Worm (Caenorhabditis elegans) whole organism, young adult: ENCODE measurements around the gene srlf-21.

Experiments used
- B0019.2 ChIP-seq: fragments of 200-800 bp; sonication (Bioruptor generic); conservative IDR thresholded peaks from 2 replicates; pipeline ENCODE4 v1.3.6; 2022; ENCODE audit warnings: missing genetic modification reagents, missing genetic modification characterization, missing compliant biosample characterization
- B0035.1 ChIP-seq: sonication (generic microtip); optimal IDR thresholded peaks from 2 replicates; lab custom pipeline; 2016; ENCODE audit warnings: missing genetic modification characterization, mild to moderate bottlenecking, missing compliant biosample characterization, missing genotype, missing genetic modification reagents
- B0336.3 ChIP-seq: fragments of 200-800 bp; sonication (Bioruptor generic); IDR thresholded peaks from 2 replicates; pipeline ENCODE4 v1.3.6; 2022; ENCODE audit warnings: missing genetic modification characterization, missing compliant biosample characterization
- F33H1.4 ChIP-seq: fragments of 200-800 bp; sonication (Bioruptor generic); IDR thresholded peaks from 2 replicates; pipeline ENCODE4 v1.3.6; 2022; ENCODE audit warnings: missing genetic modification reagents, missing genetic modification characterization, missing compliant biosample characterization
- F37B4.10 ChIP-seq: fragments of 200-800 bp; sonication (Bioruptor generic); IDR thresholded peaks from 2 replicates; pipeline ENCODE4 v1.3.6; 2022; ENCODE audit warnings: missing genetic modification characterization, missing compliant biosample characterization
- F49E8.2 ChIP-seq: sonication (generic microtip); optimal IDR thresholded peaks from 3 replicates; lab custom pipeline; 2017; ENCODE audit warnings: missing genetic modification characterization, mild to moderate bottlenecking, missing compliant biosample characterization, antibody characterized with exemption, moderate library complexity; ENCODE audit not compliant: insufficient read depth
- K12H6.12 ChIP-seq: fragments of 200-800 bp; sonication (Bioruptor generic); optimal IDR thresholded peaks from 2 replicates; lab custom pipeline; 2018; ENCODE audit warnings: mild to moderate bottlenecking, missing genetic modification characterization, missing compliant biosample characterization
- T07F8.4 ChIP-seq: sonication (generic microtip); optimal IDR thresholded peaks from 2 replicates; lab custom pipeline; 2016; ENCODE audit warnings: mild to moderate bottlenecking, missing genetic modification characterization, moderate library complexity, missing compliant biosample characterization
- Y53F4B.3 ChIP-seq: fragments of 200-800 bp; sonication (Bioruptor generic); IDR thresholded peaks from 2 replicates; pipeline ENCODE4 v1.3.6; 2022; ENCODE audit warnings: missing genetic modification reagents, missing genetic modification characterization, missing compliant biosample characterization
- ZK185.1 ChIP-seq: sonication (generic microtip); optimal IDR thresholded peaks from 2 replicates; lab custom pipeline; 2016; ENCODE audit warnings: mild to moderate bottlenecking, missing genetic modification characterization, missing compliant biosample characterization; ENCODE audit not compliant: poor library complexity, severe bottlenecking
- ama-1 ChIP-seq, 3 experiments: fragments of 150-350 bp in 1 of 3; sonication (generic microtip) in 2 of 3; optimal IDR thresholded peaks; 2 replicates each; lab custom pipeline; 2014 to 2018; ENCODE audit warnings: missing biosample characterization in 2 of 3, missing genetic modification characterization in 2 of 3, missing genetic modification reagents in 2 of 3
- aptf-2 ChIP-seq: fragments of 200-800 bp; sonication (Bioruptor generic); conservative IDR thresholded peaks from 2 replicates; pipeline ENCODE4 v1.3.6; 2022; ENCODE audit warnings: missing genetic modification reagents, missing genetic modification characterization, missing compliant biosample characterization
- atf-7 ChIP-seq: sonication (generic microtip); optimal IDR thresholded peaks from 2 replicates; lab custom pipeline; 2017; ENCODE audit warnings: mild to moderate bottlenecking, missing genetic modification characterization, missing compliant biosample characterization
- athp-1 ChIP-seq: sonication (generic microtip); optimal IDR thresholded peaks from 2 replicates; lab custom pipeline; 2017; ENCODE audit warnings: mild to moderate bottlenecking, missing genetic modification characterization, missing compliant biosample characterization
- attf-5 ChIP-seq: fragments of 200-800 bp; sonication (Bioruptor generic); optimal IDR thresholded peaks from 2 replicates; lab custom pipeline; 2018; ENCODE audit warnings: mild to moderate bottlenecking, missing genetic modification characterization, missing compliant biosample characterization
- attf-6 ChIP-seq: fragments of 200-800 bp; sonication (Bioruptor generic); IDR thresholded peaks from 2 replicates; pipeline ENCODE4 v1.3.6; 2022; ENCODE audit warnings: missing genetic modification reagents, missing genetic modification characterization, missing compliant biosample characterization
- ccch-3 ChIP-seq: fragments of 200-800 bp; sonication (Bioruptor generic); optimal IDR thresholded peaks from 2 replicates; lab custom pipeline; 2018; ENCODE audit warnings: mild to moderate bottlenecking, missing genetic modification characterization, missing compliant biosample characterization
- ceh-91 ChIP-seq: fragments of 200-800 bp; sonication (Bioruptor generic); IDR thresholded peaks from 2 replicates; pipeline ENCODE4 v1.3.6; 2022; ENCODE audit warnings: missing genetic modification reagents, missing genetic modification characterization, missing compliant biosample characterization
- die-1 ChIP-seq: sonication (generic microtip); optimal IDR thresholded peaks from 2 replicates; lab custom pipeline; 2016; ENCODE audit warnings: missing genotype, mild to moderate bottlenecking, missing genetic modification characterization, missing compliant biosample characterization
- egl-44 ChIP-seq: fragments of 200-800 bp; sonication (Bioruptor generic); IDR thresholded peaks from 2 replicates; pipeline ENCODE4 v1.3.6; 2022; ENCODE audit warnings: missing genetic modification reagents, missing genetic modification characterization, missing compliant biosample characterization
- ekl-4 ChIP-seq: fragments of 200-800 bp; sonication (Bioruptor generic); IDR thresholded peaks from 2 replicates; pipeline ENCODE4 v1.3.6; 2022; ENCODE audit warnings: missing genetic modification reagents, missing genetic modification characterization, missing compliant biosample characterization
- him-1 ChIP-seq: sonication (generic microtip); optimal IDR thresholded peaks from 2 replicates; lab custom pipeline; 2016; ENCODE audit warnings: missing genotype, missing genetic modification reagents, missing genetic modification characterization, missing compliant biosample characterization
- hmg-20 ChIP-seq: fragments of 200-800 bp; sonication (Bioruptor generic); IDR thresholded peaks from 2 replicates; pipeline ENCODE4 v1.3.6; 2022; ENCODE audit warnings: missing genetic modification reagents, missing genetic modification characterization, missing compliant biosample characterization
- let-526 ChIP-seq: fragments of 200-800 bp; sonication (Bioruptor generic); IDR thresholded peaks from 2 replicates; pipeline ENCODE4 v1.3.6; 2022; ENCODE audit warnings: missing genetic modification reagents, missing genetic modification characterization, missing compliant biosample characterization
- lin-26 ChIP-seq: fragments of 200-800 bp; sonication (Bioruptor generic); IDR thresholded peaks from 2 replicates; pipeline ENCODE4 v1.3.6; 2022; ENCODE audit warnings: missing genetic modification reagents, missing genetic modification characterization, missing compliant biosample characterization
- lin-35 ChIP-seq, 3 experiments: fragments of 150-350 bp in 2 of 3; sonication (generic microtip) in 1 of 3; optimal IDR thresholded peaks; 2 replicates each; lab custom pipeline; 2014 to 2018; ENCODE audit warnings: missing biosample characterization in 3 of 3, missing genetic modification characterization in 3 of 3, missing genetic modification reagents in 3 of 3
- lin-40 ChIP-seq: sonication (generic microtip); optimal IDR thresholded peaks from 2 replicates; lab custom pipeline; 2016; ENCODE audit warnings: missing genetic modification characterization, mild to moderate bottlenecking, missing compliant biosample characterization, missing genotype, missing genetic modification reagents
- madf-10 ChIP-seq: sonication (generic microtip); optimal IDR thresholded peaks from 2 replicates; lab custom pipeline; 2016; ENCODE audit warnings: mild to moderate bottlenecking, missing genetic modification characterization, missing compliant biosample characterization
- madf-6 ChIP-seq: fragments of 200-800 bp; sonication (Bioruptor generic); IDR thresholded peaks from 2 replicates; pipeline ENCODE4 v1.3.6; 2022; ENCODE audit warnings: missing genetic modification reagents, missing genetic modification characterization, missing compliant biosample characterization
- mxl-1 ChIP-seq: sonication (generic microtip); optimal IDR thresholded peaks from 2 replicates; lab custom pipeline; 2016; ENCODE audit warnings: missing genetic modification characterization, missing compliant biosample characterization
- nfya-1 ChIP-seq: sonication (generic microtip); optimal IDR thresholded peaks from 2 replicates; lab custom pipeline; 2017; ENCODE audit warnings: antibody characterized with exemption, missing compliant biosample characterization, missing genetic modification characterization, borderline replicate concordance; ENCODE audit not compliant: insufficient read depth
- nhr-179 ChIP-seq: sonication (generic microtip); optimal IDR thresholded peaks from 2 replicates; lab custom pipeline; 2016; ENCODE audit warnings: mild to moderate bottlenecking, missing genetic modification characterization, missing compliant biosample characterization
- nhr-90 ChIP-seq: sonication (generic microtip); optimal IDR thresholded peaks from 2 replicates; lab custom pipeline; 2016; ENCODE audit warnings: missing genotype, mild to moderate bottlenecking, missing genetic modification characterization, missing compliant biosample characterization
- pbrm-1 ChIP-seq: fragments of 200-800 bp; sonication (Bioruptor generic); IDR thresholded peaks from 2 replicates; pipeline ENCODE4 v1.3.6; 2022; ENCODE audit warnings: missing genetic modification reagents, missing genetic modification characterization, missing compliant biosample characterization
- pha-4 ChIP-seq: fragments of 150-350 bp; sonication (generic microtip); optimal IDR thresholded peaks from 2 replicates; lab custom pipeline; 2014; ENCODE audit warnings: missing biosample characterization, missing genetic modification reagents, missing genetic modification characterization
- rcor-1 ChIP-seq: fragments of 200-800 bp; sonication (Bioruptor generic); IDR thresholded peaks from 2 replicates; pipeline ENCODE4 v1.3.6; 2022; ENCODE audit warnings: missing genetic modification reagents, missing genetic modification characterization, missing compliant biosample characterization
- snpc-4 ChIP-seq, 5 experiments: fragments of 150-350 bp in 1 of 5; sonication (generic microtip) in 4 of 5; optimal IDR thresholded peaks; 2 replicates each; lab custom pipeline; 2014 to 2018; ENCODE audit warnings: missing genetic modification characterization in 5 of 5, missing biosample characterization in 3 of 5, antibody characterized with exemption in 2 of 5, mild to moderate bottlenecking in 2 of 5, missing compliant biosample characterization in 2 of 5, missing genotype in 2 of 5, moderate library complexity in 2 of 5, missing genetic modification reagents in 1 of 5
- somi-1 ChIP-seq: fragments of 200-800 bp; sonication (Bioruptor generic); optimal IDR thresholded peaks from 2 replicates; lab custom pipeline; 2018; ENCODE audit warnings: mild to moderate bottlenecking, missing genetic modification characterization, missing compliant biosample characterization
- tbp1 ChIP-seq: fragments of 200-800 bp; sonication (Bioruptor generic); optimal IDR thresholded peaks from 2 replicates; lab custom pipeline; 2018; ENCODE audit warnings: mild to moderate bottlenecking, missing genetic modification characterization, missing compliant biosample characterization
- tbx-9 ChIP-seq: sonication (generic microtip); optimal IDR thresholded peaks from 2 replicates; lab custom pipeline; 2016; ENCODE audit warnings: borderline replicate concordance, missing genetic modification characterization, inconsistent platforms, missing compliant biosample characterization
- unc-130 ChIP-seq: sonication (generic microtip); optimal IDR thresholded peaks from 2 replicates; lab custom pipeline; 2016; ENCODE audit warnings: missing genetic modification reagents, missing genetic modification characterization, missing compliant biosample characterization
- zfh-2 ChIP-seq: fragments of 200-800 bp; sonication (Bioruptor generic); conservative IDR thresholded peaks from 2 replicates; pipeline ENCODE4 v1.3.6; 2022; ENCODE audit warnings: missing genetic modification reagents, missing genetic modification characterization, missing compliant biosample characterization
- ztf-18 ChIP-seq: sonication (generic microtip); optimal IDR thresholded peaks from 2 replicates; lab custom pipeline; 2016; ENCODE audit warnings: missing genotype, mild to moderate bottlenecking, missing genetic modification characterization, missing compliant biosample characterization
- ztf-22 ChIP-seq: fragments of 200-800 bp; sonication (Bioruptor generic); optimal IDR thresholded peaks from 2 replicates; lab custom pipeline; 2018; ENCODE audit warnings: mild to moderate bottlenecking, missing genetic modification characterization, moderate library complexity, missing compliant biosample characterization
- ztf-28 ChIP-seq: fragments of 200-800 bp; sonication (Bioruptor generic); IDR thresholded peaks from 2 replicates; pipeline ENCODE4 v1.3.6; 2022; ENCODE audit warnings: missing genetic modification reagents, missing genetic modification characterization, missing compliant biosample characterization
- ztf-3 ChIP-seq: fragments of 200-800 bp; sonication (Bioruptor generic); optimal IDR thresholded peaks from 2 replicates; lab custom pipeline; 2018; ENCODE audit warnings: mild to moderate bottlenecking, missing genetic modification characterization, missing compliant biosample characterization
- ztf-6 ChIP-seq: fragments of 200-800 bp; sonication (Bioruptor generic); IDR thresholded peaks from 2 replicates; pipeline ENCODE4 v1.3.6; 2022; ENCODE audit warnings: missing genetic modification reagents, missing genetic modification characterization, missing compliant biosample characterization

Gene srlf-21

ce11 chrV:858841-859456, 31.4 kb downstream of the srlf-21 start (continued):
- TF ChIP-seq egl-44 (GFP tag; lab: Robert Waterston, UW) (0 out of 2 replicates have a peak, but pooled peaks have one; percentile 36), pha-4 (tag; lab: Kevin White, UChicago) (no peak), ztf-3 (GFP tag; lab: Kevin White, UChicago) (no peak), tbx-9 (no peak), madf-10 (tag; lab: Kevin White, UChicago) (no peak), pbrm-1 (GFP tag; lab: Robert Waterston, UW) (no peak), athp-1 (tag; lab: Kevin White, UChicago) (no peak), attf-6 (GFP tag; lab: Robert Waterston, UW) (0 out of 2 replicates have a peak, but pooled peaks have one; percentile 31), hmg-20 (GFP tag; lab: Robert Waterston, UW) (0 out of 2 replicates have a peak, but pooled peaks have one; percentile 67), B0019.2 (GFP tag; lab: Robert Waterston, UW) (no peak), F49E8.2 (tag; lab: Kevin White, UChicago) (no peak), ztf-28 (GFP tag; lab: Robert Waterston, UW) (no peak), nhr-90 (tag; lab: Kevin White, UChicago) (no peak), ceh-91 (GFP tag; lab: Robert Waterston, UW) (no peak), F37B4.10 (no peak), snpc-4 (GFP tag; optimal IDR thresholded peaks at IDR 0.05; lab: Kevin White, UChicago) (peak; percentile 88), snpc-4 (tag; optimal IDR thresholded peaks at IDR 0.05; lab: Kevin White, UChicago) (peak; percentile 89 to 99 (median 93)), B0035.1 (tag; lab: Kevin White, UChicago) (no peak), lin-26 (peak; percentile 83), lin-35 (GFP tag; optimal IDR thresholded peaks at IDR 0.05; lab: Kevin White, UChicago) (no peak), ama-1 (optimal IDR thresholded peaks at IDR 0.05; lab: Kevin White, UChicago) (no peak), ama-1 (GFP tag; optimal IDR thresholded peaks at IDR 0.05; lab: Kevin White, UChicago) (no peak), nfya-1 (tag; lab: Kevin White, UChicago) (no peak), B0336.3 (GFP tag; lab: Robert Waterston, UW) (no peak), rcor-1 (GFP tag; lab: Robert Waterston, UW) (peak; percentile 71), ccch-3 (GFP tag; lab: Kevin White, UChicago) (no peak), unc-130 (no peak), K12H6.12 (no peak), ekl-4 (GFP tag; lab: Robert Waterston, UW) (peak; percentile 38; the same call in 1 of the 2 replicates), madf-6 (GFP tag; lab: Robert Waterston, UW) (peak; percentile 81), mxl-1 (tag; lab: Kevin White, UChicago) (peak; percentile 32), somi-1 (no peak), ztf-22 (no peak), T07F8.4 (tag; lab: Kevin White, UChicago) (no peak), die-1 (no peak), lin-40 (tag; lab: Kevin White, UChicago) (no peak), tbp1 (peak; percentile 79), F33H1.4 (GFP tag; lab: Robert Waterston, UW) (0 out of 2 replicates have a peak, but pooled peaks have one; percentile 17), ZK185.1 (tag; lab: Kevin White, UChicago) (no peak), atf-7 (tag; lab: Kevin White, UChicago) (no peak), nhr-179 (tag; lab: Kevin White, UChicago) (no peak), aptf-2 (GFP tag; lab: Robert Waterston, UW) (no peak), him-1 (tag; lab: Kevin White, UChicago) (peak; percentile 85), let-526 (GFP tag; lab: Robert Waterston, UW) (no peak), ztf-18 (tag; lab: Kevin White, UChicago) (peak; percentile 11), Y53F4B.3 (GFP tag; lab: Robert Waterston, UW) (no peak), zfh-2 (GFP tag; lab: Robert Waterston, UW) (no peak), ztf-6 (GFP tag; lab: Robert Waterston, UW) (0 out of 2 replicates have a peak, but pooled peaks have one; percentile 51), attf-5 (GFP tag; lab: Kevin White, UChicago) (no peak)
